Fruit fly (Drosophila melanogaster): Measurements from ENCODE around the gene CG46465.
A peak's percentile ranks its signal among the peaks of the same experiment; 100 is the strongest.

The CG46465 gene

dm6 chr2L:18982826-18983758 lies 9.2 kb upstream of the CG46465 start:
- no peak for TF ChIP-seq CG17801 (GFP tag; optimal IDR thresholded peaks at IDR 0.05; ENCODE audit: partially characterized antibody)

- TF ChIP-seq CG17801 (GFP tag; optimal IDR thresholded peaks at IDR 0.05; ENCODE audit: partially characterized antibody) = no peak
Measured at dm6 chr2L:18984158-18984557, 8.1 kb upstream of the CG46465 start.

dm6 chr2L:18985201-18986124 lies 6.8 kb upstream of the CG46465 start:
- TF ChIP-seq CG17801 (GFP tag; optimal IDR thresholded peaks at IDR 0.05; ENCODE audit: partially characterized antibody) = no peak

dm6 chr2L:18986125-18986498 lies 6.2 kb upstream of the CG46465 start:
- TF ChIP-seq CG17801 (GFP tag; optimal IDR thresholded peaks at IDR 0.05; ENCODE audit: partially characterized antibody) = no peak

- peak; percentile 43 for TF ChIP-seq CG17801 (GFP tag; optimal IDR thresholded peaks at IDR 0.05; ENCODE audit: partially characterized antibody)
Measured at dm6 chr2L:18987078-18987895, 5.0 kb upstream of the CG46465 start, which contains the start of the genes Swip-1 and EMC5. Gene Swip-1 (minus strand): TSS chr2L:18987280. Gene EMC5 (plus strand): TSS chr2L:18987707.

- TF ChIP-seq CG17801 (GFP tag; optimal IDR thresholded peaks at IDR 0.05; ENCODE audit: partially characterized antibody) = no peak
Measured at dm6 chr2L:18990133-18990532, 2.2 kb upstream of the CG46465 start, which contains the start of gene CG15170. Gene CG15170 (minus strand): TSS chr2L:18990233.

- TF ChIP-seq CG17801 (GFP tag; optimal IDR thresholded peaks at IDR 0.05; ENCODE audit: partially characterized antibody) = no peak
Measured at dm6 chr2L:18990720-18991119, 1.6 kb upstream of the CG46465 start, which contains the start of gene CG15169. Gene CG15169 (plus strand): TSS chr2L:18991020.

- TF ChIP-seq CG17801 (GFP tag; optimal IDR thresholded peaks at IDR 0.05; ENCODE audit: partially characterized antibody) = no peak
Measured at dm6 chr2L:18995660-18996417, 3.5 kb downstream of the CG46465 start, which contains the start of gene CG10650. Gene CG10650 (minus strand): TSS chr2L:18995934.

- TF ChIP-seq CG17801 (GFP tag; optimal IDR thresholded peaks at IDR 0.05; ENCODE audit: partially characterized antibody) = no peak
Measured at dm6 chr2L:18997148-18997547, 4.9 kb downstream of the CG46465 start, which contains the start of gene CG31792. Gene CG31792 (plus strand): TSS chr2L:18997448.

dm6 chr2L:19002468-19002867 lies 10.2 kb downstream of the CG46465 start:
- TF ChIP-seq CG17801 (GFP tag; optimal IDR thresholded peaks at IDR 0.05; ENCODE audit: partially characterized antibody) = no peak

dm6 chr2L:19002959-19003371 lies 10.7 kb downstream of the CG46465 start, which contains the start of gene CG31793:
Gene CG31793 (plus strand): TSS chr2L:19003367.
- peak; percentile 73 for TF ChIP-seq CG17801 (GFP tag; optimal IDR thresholded peaks at IDR 0.05; ENCODE audit: partially characterized antibody)

dm6 chr2L:19009130-19009529 lies 16.8 kb downstream of the CG46465 start, which contains the start of gene RpL30:
Gene RpL30 (minus strand): TSS chr2L:19009306.
- peak; percentile 85 for TF ChIP-seq CG17801 (GFP tag; optimal IDR thresholded peaks at IDR 0.05; ENCODE audit: partially characterized antibody)

- no peak for TF ChIP-seq CG17801 (GFP tag; optimal IDR thresholded peaks at IDR 0.05; ENCODE audit: partially characterized antibody)
Measured at dm6 chr2L:19010037-19010436, 17.7 kb downstream of the CG46465 start.

Measured in ovary, adult (tissue).